Worm (Caenorhabditis elegans) whole organism, L2 larva: ENCODE data around the gene hpo-39.

ENCODE experiments used
- C34F6.9 ChIP-seq: fragments of 150-350 bp; optimal IDR thresholded peaks from 2 replicates; lab custom pipeline; 2014; ENCODE audit warnings: missing biosample characterization, missing genetic modification characterization
- F13H6.1 ChIP-seq: sonication (generic microtip); optimal IDR thresholded peaks from 2 replicates; lab custom pipeline; 2016; ENCODE audit warnings: missing genetic modification characterization, missing compliant biosample characterization
- ZK546.5 ChIP-seq: sonication (generic microtip); optimal IDR thresholded peaks from 2 replicates; lab custom pipeline; 2017; ENCODE audit warnings: missing biosample characterization, missing genetic modification characterization
- alr-1 ChIP-seq: fragments of 150-350 bp; optimal IDR thresholded peaks from 2 replicates; lab custom pipeline; 2014; ENCODE audit warnings: missing biosample characterization, missing genetic modification characterization
- aly-2 ChIP-seq: fragments of 150-350 bp; optimal IDR thresholded peaks from 2 replicates; lab custom pipeline; 2014; ENCODE audit warnings: missing biosample characterization, missing genetic modification characterization
- ama-1 ChIP-seq: fragments of 150-350 bp; optimal IDR thresholded peaks from 2 replicates; lab custom pipeline; 2018; ENCODE audit warnings: inconsistent platforms
- blmp-1 ChIP-seq: sonication (generic microtip); optimal IDR thresholded peaks from 2 replicates; lab custom pipeline; 2017; ENCODE audit warnings: missing genetic modification characterization, mild to moderate bottlenecking, missing compliant biosample characterization, antibody characterized with exemption, moderate library complexity; ENCODE audit not compliant: insufficient read depth
- ceh-16 ChIP-seq: fragments of 150-350 bp; optimal IDR thresholded peaks from 2 replicates; lab custom pipeline; 2014; ENCODE audit warnings: missing biosample characterization, missing genetic modification characterization
- ceh-82 ChIP-seq: fragments of 150-350 bp; optimal IDR thresholded peaks from 2 replicates; lab custom pipeline; 2014; ENCODE audit warnings: missing biosample characterization, missing genetic modification characterization
- crh-2 ChIP-seq: sonication (generic microtip); optimal IDR thresholded peaks from 2 replicates; lab custom pipeline; 2017; ENCODE audit warnings: missing biosample characterization, missing genetic modification characterization
- dmd-4 ChIP-seq: sonication (generic microtip); optimal IDR thresholded peaks from 2 replicates; lab custom pipeline; 2017; ENCODE audit warnings: missing biosample characterization, missing genetic modification characterization
- egl-27 ChIP-seq: sonication (generic microtip); optimal IDR thresholded peaks from 3 replicates; lab custom pipeline; 2017; ENCODE audit warnings: missing biosample characterization, missing genetic modification reagents, missing genetic modification characterization
- elt-1 ChIP-seq: fragments of 150-350 bp; optimal IDR thresholded peaks from 2 replicates; lab custom pipeline; 2014; ENCODE audit warnings: missing biosample characterization, missing genetic modification characterization
- elt-3 ChIP-seq: sonication (generic microtip); optimal IDR thresholded peaks from 2 replicates; lab custom pipeline; 2017; ENCODE audit warnings: missing biosample characterization, missing genetic modification characterization
- fos-1 ChIP-seq: fragments of 150-350 bp; optimal IDR thresholded peaks from 2 replicates; lab custom pipeline; 2014; ENCODE audit warnings: missing biosample characterization, missing genetic modification characterization
- gmeb-1 ChIP-seq: fragments of 150-350 bp; optimal IDR thresholded peaks from 2 replicates; lab custom pipeline; 2014; ENCODE audit warnings: missing biosample characterization, missing genetic modification characterization
- lin-11 ChIP-seq: fragments of 150-350 bp; sonication (generic microtip); optimal IDR thresholded peaks from 2 replicates; lab custom pipeline; 2014; ENCODE audit warnings: missing biosample characterization, missing genetic modification characterization, inconsistent platforms, mixed read lengths
- lin-13 ChIP-seq: fragments of 150-350 bp; optimal IDR thresholded peaks from 2 replicates; lab custom pipeline; 2014; ENCODE audit warnings: missing biosample characterization, missing genetic modification reagents, missing genetic modification characterization
- lsy-2 ChIP-seq, 2 experiments: fragments of 150-350 bp in 1 of 2; sonication (generic microtip) in 1 of 2; optimal IDR thresholded peaks; 2 replicates each; lab custom pipeline; 2014 to 2017; ENCODE audit warnings: missing biosample characterization in 2 of 2, missing genetic modification characterization in 2 of 2
- mab-5 ChIP-seq: fragments of 150-350 bp; optimal IDR thresholded peaks from 2 replicates; lab custom pipeline; 2014; ENCODE audit warnings: missing biosample characterization, missing genetic modification characterization
- mbf-1 ChIP-seq: sonication (generic microtip); optimal IDR thresholded peaks from 2 replicates; lab custom pipeline; 2017; ENCODE audit warnings: missing biosample characterization, missing genetic modification characterization
- nhr-10 ChIP-seq: sonication (generic microtip); optimal IDR thresholded peaks from 2 replicates; lab custom pipeline; 2017; ENCODE audit warnings: missing biosample characterization, missing genetic modification characterization
- nhr-11 ChIP-seq: fragments of 150-350 bp; optimal IDR thresholded peaks from 2 replicates; lab custom pipeline; 2014; ENCODE audit warnings: missing biosample characterization, missing genetic modification characterization
- nhr-12 ChIP-seq: fragments of 150-350 bp; optimal IDR thresholded peaks from 2 replicates; lab custom pipeline; 2014; ENCODE audit warnings: missing biosample characterization, missing genetic modification characterization
- nhr-129 ChIP-seq: fragments of 150-350 bp; optimal IDR thresholded peaks from 2 replicates; lab custom pipeline; 2014; ENCODE audit warnings: missing biosample characterization, missing genetic modification characterization
- nhr-21 ChIP-seq: fragments of 150-350 bp; optimal IDR thresholded peaks from 2 replicates; lab custom pipeline; 2014; ENCODE audit warnings: missing biosample characterization, missing genetic modification characterization
- nhr-237 ChIP-seq: fragments of 150-350 bp; optimal IDR thresholded peaks from 2 replicates; lab custom pipeline; 2014; ENCODE audit warnings: missing biosample characterization, missing genetic modification characterization
- nhr-25 ChIP-seq: fragments of 150-350 bp; sonication (generic microtip); optimal IDR thresholded peaks from 3 replicates; lab custom pipeline; 2014; ENCODE audit warnings: missing biosample characterization, missing genetic modification characterization
- nhr-77 ChIP-seq: fragments of 150-350 bp; optimal IDR thresholded peaks from 2 replicates; lab custom pipeline; 2014; ENCODE audit warnings: missing biosample characterization, missing genetic modification characterization
- peb-1 ChIP-seq: fragments of 150-350 bp; optimal IDR thresholded peaks from 2 replicates; lab custom pipeline; 2014; ENCODE audit warnings: missing biosample characterization, missing genetic modification characterization
- sem-4 ChIP-seq: fragments of 150-350 bp; optimal IDR thresholded peaks from 2 replicates; lab custom pipeline; 2014; ENCODE audit warnings: missing biosample characterization, missing genetic modification reagents, missing genetic modification characterization
- skn-1 ChIP-seq: sonication (generic microtip); optimal IDR thresholded peaks from 2 replicates; lab custom pipeline; 2017; ENCODE audit warnings: missing biosample characterization, missing genetic modification characterization
- sma-3 ChIP-seq: sonication (generic microtip); optimal IDR thresholded peaks from 2 replicates; lab custom pipeline; 2016; ENCODE audit warnings: missing genetic modification reagents, missing genetic modification characterization, missing compliant biosample characterization
- sma-9 ChIP-seq, 2 experiments: fragments of 150-350 bp in 1 of 2; sonication (generic microtip) in 1 of 2; optimal IDR thresholded peaks; 2 replicates each; lab custom pipeline; 2014 to 2016; ENCODE audit warnings: missing genetic modification characterization in 2 of 2, mild to moderate bottlenecking in 1 of 2, missing biosample characterization in 1 of 2, missing compliant biosample characterization in 1 of 2, missing genetic modification reagents in 1 of 2, moderate library complexity in 1 of 2
- unc-39 ChIP-seq: fragments of 150-350 bp; optimal IDR thresholded peaks from 2 replicates; lab custom pipeline; 2014; ENCODE audit warnings: missing biosample characterization, missing genetic modification characterization
- unc-55 ChIP-seq: fragments of 150-350 bp; sonication (generic microtip); optimal IDR thresholded peaks from 3 replicates; lab custom pipeline; 2014; ENCODE audit warnings: missing biosample characterization, missing genetic modification reagents, missing genetic modification characterization
- unc-62 ChIP-seq: fragments of 150-350 bp; optimal IDR thresholded peaks from 2 replicates; lab custom pipeline; 2014; ENCODE audit warnings: missing biosample characterization, missing genetic modification reagents, missing genetic modification characterization
- zag-1 ChIP-seq: fragments of 150-350 bp; optimal IDR thresholded peaks from 2 replicates; lab custom pipeline; 2014; ENCODE audit warnings: missing biosample characterization, missing genetic modification characterization
- ztf-1 ChIP-seq: fragments of 200-800 bp; sonication (Bioruptor generic); conservative IDR thresholded peaks from 2 replicates; pipeline ENCODE4 v1.3.6; 2022; ENCODE audit warnings: missing genetic modification characterization, missing compliant biosample characterization
- ztf-4 ChIP-seq: fragments of 150-350 bp; optimal IDR thresholded peaks from 2 replicates; lab custom pipeline; 2014; ENCODE audit warnings: missing biosample characterization, missing genetic modification characterization

Gene hpo-39

ce11 chrV:4550459-4550858, 23.3 kb downstream of the hpo-39 start (continued):
- peak; percentile 8 for TF ChIP-seq gmeb-1 (tag; lab: Kevin White, UChicago)
- no peak for TF ChIP-seq sma-9 (GFP tag; optimal IDR thresholded peaks at IDR 0.05; lab: Kevin White, UChicago)
- no peak for TF ChIP-seq sma-9 (tag; optimal IDR thresholded peaks at IDR 0.05; lab: Kevin White, UChicago)
- TF ChIP-seq crh-2 (tag; lab: Kevin White, UChicago) = peak; percentile 21
- TF ChIP-seq ama-1 = no peak
- TF ChIP-seq lsy-2 (tag; optimal IDR thresholded peaks at IDR 0.05; lab: Kevin White, UChicago) = peak in 1 of 2 experiments; percentile 41

ce11 chrV:4549191-4549590, 24.5 kb downstream of the hpo-39 start, which contains the start of gene sos-1:
Gene sos-1 (minus strand): TSS chrV:4549291.
- TF ChIP-seq sma-9 (GFP tag; optimal IDR thresholded peaks at IDR 0.05; lab: Kevin White, UChicago) (no peak), sma-9 (tag; optimal IDR thresholded peaks at IDR 0.05; lab: Kevin White, UChicago) (no peak), elt-3 (tag; lab: Kevin White, UChicago) (no peak), ceh-82 (tag; lab: Kevin White, UChicago) (no peak), nhr-25 (tag; lab: Kevin White, UChicago) (no peak), ZK546.5 (tag; lab: Kevin White, UChicago) (no peak), elt-1 (tag; lab: Kevin White, UChicago) (no peak), nhr-11 (tag; lab: Kevin White, UChicago) (no peak)

- no peak for TF ChIP-seq ztf-4 (tag; lab: Kevin White, UChicago)
- TF ChIP-seq ceh-16 (tag; lab: Kevin White, UChicago) = no peak
- TF ChIP-seq nhr-10 (tag; lab: Kevin White, UChicago) = no peak
- TF ChIP-seq ZK546.5 (tag; lab: Kevin White, UChicago) = no peak
- TF ChIP-seq lsy-2 (tag; optimal IDR thresholded peaks at IDR 0.05; lab: Kevin White, UChicago) = no peak
Observed at ce11 chrV:4546854-4547253, 26.9 kb downstream of the hpo-39 start.

ce11 chrV:4539855-4540254, 33.9 kb downstream of the hpo-39 start:
- no peak for TF ChIP-seq elt-3 (tag; lab: Kevin White, UChicago)
- TF ChIP-seq ztf-1 (GFP tag; lab: Robert Waterston, UW) = no peak
- no peak for TF ChIP-seq ztf-4 (tag; lab: Kevin White, UChicago)
- TF ChIP-seq mbf-1 (tag; lab: Kevin White, UChicago) = no peak
- TF ChIP-seq unc-55 = no peak
- no peak for TF ChIP-seq skn-1
- no peak for TF ChIP-seq lin-11 (tag; lab: Kevin White, UChicago)
- TF ChIP-seq unc-39 (tag; lab: Kevin White, UChicago) = no peak
- no peak for TF ChIP-seq nhr-25 (tag; lab: Kevin White, UChicago)
- no peak for TF ChIP-seq mab-5 (tag; lab: Kevin White, UChicago)
- no peak for TF ChIP-seq crh-2 (tag; lab: Kevin White, UChicago)
- TF ChIP-seq, all 48 proteins: peak for 0

DNA sequence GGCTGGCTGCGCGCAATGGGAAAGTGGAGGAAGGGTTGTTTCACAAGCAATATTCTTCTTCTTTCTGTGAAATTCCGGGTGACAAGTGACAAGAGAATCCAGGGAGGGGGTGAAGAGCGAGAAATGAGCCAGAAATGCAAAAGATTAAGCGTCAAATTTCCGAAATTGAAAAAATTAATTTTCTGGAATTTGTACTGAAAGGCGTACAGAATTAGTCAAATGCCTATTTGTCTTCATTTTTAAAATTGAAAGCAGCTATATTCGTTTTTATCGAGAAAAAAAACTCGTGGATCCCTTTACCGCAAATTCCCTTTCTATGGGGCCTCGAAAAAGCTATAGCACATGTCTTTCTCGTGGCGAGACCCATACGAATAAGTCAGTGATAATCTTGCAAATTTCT, 38.0 kb downstream of the hpo-39 start:
- no peak for TF ChIP-seq F13H6.1 (tag; lab: Kevin White, UChicago)
- TF ChIP-seq ceh-16 (tag; lab: Kevin White, UChicago) = no peak
- no peak for TF ChIP-seq C34F6.9 (tag; lab: Kevin White, UChicago)
- TF ChIP-seq crh-2 (tag; lab: Kevin White, UChicago) = no peak
- no peak for TF ChIP-seq blmp-1 (tag; lab: Kevin White, UChicago)
- TF ChIP-seq nhr-12 = no peak
- no peak for TF ChIP-seq lsy-2 (tag; optimal IDR thresholded peaks at IDR 0.05; lab: Kevin White, UChicago)
- no peak for TF ChIP-seq ZK546.5 (tag; lab: Kevin White, UChicago)
- no peak for TF ChIP-seq sma-3 (GFP tag; lab: Kevin White, UChicago)
- no peak for TF ChIP-seq alr-1 (tag; lab: Kevin White, UChicago)
- no peak for TF ChIP-seq fos-1 (tag; lab: Kevin White, UChicago)
- no peak for TF ChIP-seq ama-1

DNA sequence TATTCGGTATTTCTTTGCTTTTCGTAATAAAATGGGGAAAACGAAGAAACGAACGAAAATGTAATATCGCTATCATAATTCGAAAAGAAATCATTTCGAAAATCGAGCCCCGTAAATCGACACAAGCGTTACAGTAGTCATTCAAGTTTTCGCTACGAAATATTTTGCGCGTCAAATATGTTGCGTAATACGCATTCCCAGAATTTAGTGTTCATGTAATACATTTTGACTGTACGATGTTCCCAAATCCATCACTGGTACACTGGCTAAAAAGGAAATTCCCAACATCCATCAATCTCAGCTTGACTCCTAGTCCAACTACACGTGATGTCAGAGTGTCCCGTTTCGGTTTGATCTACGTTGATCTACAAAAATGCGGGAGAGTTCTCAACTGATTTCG, 45.8 kb downstream of the hpo-39 start:
- TF ChIP-seq elt-3 (tag; lab: Kevin White, UChicago) = no peak
- TF ChIP-seq dmd-4 = no peak
- TF ChIP-seq egl-27 = no peak
- TF ChIP-seq ztf-1 (GFP tag; lab: Robert Waterston, UW) = no peak
- TF ChIP-seq nhr-129 (tag; lab: Kevin White, UChicago) = no peak
- no peak for TF ChIP-seq sem-4 (tag; lab: Kevin White, UChicago)
- TF ChIP-seq ztf-4 (tag; lab: Kevin White, UChicago) = no peak
- no peak for TF ChIP-seq nhr-77 (tag; lab: Kevin White, UChicago)
- no peak for TF ChIP-seq lin-13 (GFP tag; lab: Kevin White, UChicago)
- TF ChIP-seq zag-1 (tag; lab: Kevin White, UChicago) = no peak
- TF ChIP-seq nhr-21 (tag; lab: Kevin White, UChicago) = no peak
- no peak for TF ChIP-seq lsy-2 (tag; optimal IDR thresholded peaks at IDR 0.05; lab: Kevin White, UChicago)
- no peak for TF ChIP-seq mbf-1 (tag; lab: Kevin White, UChicago)
- no peak for TF ChIP-seq aly-2 (tag; lab: Kevin White, UChicago)
- no peak for TF ChIP-seq elt-1 (tag; lab: Kevin White, UChicago)
- no peak for TF ChIP-seq nhr-237 (tag; lab: Kevin White, UChicago)
- no peak for TF ChIP-seq blmp-1 (tag; lab: Kevin White, UChicago)
- no peak for TF ChIP-seq peb-1
- TF ChIP-seq unc-62 (GFP tag; lab: Kevin White, UChicago) = no peak
